Fruit fly (Drosophila melanogaster) whole organism, embryonic: ENCODE results near the gene mus302.
A peak's percentile ranks its signal among the peaks of the same experiment; 100 is the strongest.

Experiments
- B-H2 ChIP-seq: fragments of 200-800 bp; sonication (Bioruptor generic); optimal IDR thresholded peaks from 2 replicates; lab custom pipeline; 2018; ENCODE audit warnings: missing biosample characterization, mild to moderate bottlenecking, missing genetic modification characterization
- CG10147 ChIP-seq: fragments of 200-800 bp; sonication (Bioruptor generic); optimal IDR thresholded peaks from 2 replicates; lab custom pipeline; 2019; ENCODE audit warnings: missing biosample characterization, mild to moderate bottlenecking, missing genetic modification characterization, moderate library complexity
- CG10565 ChIP-seq: fragments of 200-800 bp; sonication (Bioruptor generic); optimal IDR thresholded peaks from 3 replicates; lab custom pipeline; 2016; ENCODE audit warnings: missing biosample characterization, mild to moderate bottlenecking, missing genetic modification characterization
- CG1233 ChIP-seq: fragments of 200-800 bp; sonication (Bioruptor generic); optimal IDR thresholded peaks from 4 replicates; lab custom pipeline; 2018; ENCODE audit warnings: missing biosample characterization, mild to moderate bottlenecking, missing genetic modification characterization
- CG1529 ChIP-seq: fragments of 200-800 bp; sonication (Bioruptor generic); optimal IDR thresholded peaks from 3 replicates; lab custom pipeline; 2018; ENCODE audit warnings: missing biosample characterization, missing genetic modification characterization
- CG4328 ChIP-seq: fragments of 200-800 bp; sonication (Bioruptor generic); optimal IDR thresholded peaks from 3 replicates; lab custom pipeline; 2017; ENCODE audit warnings: missing biosample characterization, missing genetic modification reagents, missing genetic modification characterization
- CG4730 ChIP-seq: fragments of 200-800 bp; sonication (Bioruptor generic); IDR thresholded peaks from 2 replicates; pipeline ENCODE4 v1.3.6; 2022; ENCODE audit warnings: missing biosample characterization, missing genetic modification characterization
- CG4854 ChIP-seq: fragments of 200-800 bp; sonication (Bioruptor generic); optimal IDR thresholded peaks from 2 replicates; lab custom pipeline; 2016; ENCODE audit warnings: missing biosample characterization, missing genetic modification characterization, inconsistent platforms
- CG6689 ChIP-seq: fragments of 200-800 bp; sonication (Bioruptor generic); IDR thresholded peaks from 2 replicates; pipeline ENCODE4 v1.3.6; 2022; ENCODE audit warnings: missing biosample characterization, missing genetic modification characterization
- CG8281 ChIP-seq: fragments of 200-800 bp; sonication (Bioruptor generic); optimal IDR thresholded peaks from 2 replicates; lab custom pipeline; 2018; ENCODE audit warnings: missing biosample characterization, mild to moderate bottlenecking, missing genetic modification characterization, moderate library complexity
- CG8944 ChIP-seq: fragments of 200-800 bp; sonication (Bioruptor generic); optimal IDR thresholded peaks from 3 replicates; lab custom pipeline; 2016; ENCODE audit warnings: missing biosample characterization, missing genetic modification characterization
- CG9609 ChIP-seq: fragments of 200-800 bp; sonication (Bioruptor generic); optimal IDR thresholded peaks from 3 replicates; lab custom pipeline; 2016; ENCODE audit warnings: missing biosample characterization, missing genetic modification characterization
- CG9797 ChIP-seq: fragments of 200-800 bp; sonication (Bioruptor generic); optimal IDR thresholded peaks from 3 replicates; lab custom pipeline; 2018; ENCODE audit warnings: missing biosample characterization, mild to moderate bottlenecking, missing genetic modification characterization
- Chrac-16 ChIP-seq: fragments of 200-800 bp; sonication (Bioruptor generic); optimal IDR thresholded peaks from 3 replicates; lab custom pipeline; 2016; ENCODE audit warnings: missing biosample characterization, missing genetic modification characterization
- D ChIP-seq, 2 experiments: fragments of 200-800 bp in 1 of 2; fragments of >200 bp in 1 of 2; sonication (Bioruptor generic) in 1 of 2; optimal IDR thresholded peaks; 2 replicates in 1 of 2; 3 replicates in 1 of 2; lab custom pipeline; 2017; ENCODE audit warnings: mild to moderate bottlenecking in 1 of 2, missing biosample characterization in 1 of 2, missing genetic modification characterization in 1 of 2, missing genetic modification reagents in 1 of 2
- Fer3 ChIP-seq: fragments of 200-800 bp; sonication (Bioruptor generic); optimal IDR thresholded peaks from 2 replicates; lab custom pipeline; 2018; ENCODE audit warnings: missing biosample characterization, mild to moderate bottlenecking, missing genetic modification characterization, moderate library complexity
- Gug ChIP-seq: fragments of 200-800 bp; sonication (Bioruptor generic); IDR thresholded peaks from 4 replicates; pipeline ENCODE4 v1.3.6; 2022; ENCODE audit warnings: missing biosample characterization, missing genetic modification characterization
- MBD-R2 ChIP-seq: fragments of 200-800 bp; sonication (Bioruptor generic); IDR thresholded peaks from 2 replicates; pipeline ENCODE4 v1.3.6; 2022; ENCODE audit warnings: missing biosample characterization, missing genetic modification characterization
- Max ChIP-seq: fragments of 200-800 bp; sonication (Bioruptor generic); optimal IDR thresholded peaks from 2 replicates; lab custom pipeline; 2016; ENCODE audit warnings: missing biosample characterization, mild to moderate bottlenecking, missing genetic modification characterization
- Nf-YB ChIP-seq: fragments of 200-800 bp; sonication (Bioruptor generic); optimal IDR thresholded peaks from 3 replicates; lab custom pipeline; 2019; ENCODE audit warnings: missing biosample characterization, mild to moderate bottlenecking, missing genetic modification characterization, moderate library complexity
- NfI ChIP-seq: fragments of 200-800 bp; sonication (Bioruptor generic); optimal IDR thresholded peaks from 3 replicates; lab custom pipeline; 2018; ENCODE audit warnings: missing biosample characterization, mild to moderate bottlenecking, missing genetic modification characterization, moderate library complexity
- Optix ChIP-seq: fragments of 200-800 bp; sonication (Bioruptor generic); IDR thresholded peaks from 3 replicates; pipeline ENCODE4 v1.3.6; 2022; ENCODE audit warnings: missing biosample characterization, missing genetic modification characterization
- amos ChIP-seq: fragments of 200-800 bp; sonication (Bioruptor generic); IDR thresholded peaks from 2 replicates; pipeline ENCODE4 v1.3.6; 2022; ENCODE audit warnings: missing biosample characterization, missing genetic modification characterization; ENCODE audit not compliant: partially characterized antibody
- ase ChIP-seq: fragments of 200-800 bp; sonication (Bioruptor generic); IDR thresholded peaks from 3 replicates; pipeline ENCODE4 v1.3.6; 2022; ENCODE audit warnings: missing biosample characterization, missing genetic modification characterization
- ash1 ChIP-seq: fragments of 200-800 bp; sonication (Bioruptor generic); optimal IDR thresholded peaks from 2 replicates; lab custom pipeline; 2018; ENCODE audit warnings: missing biosample characterization, mild to moderate bottlenecking, missing genetic modification characterization
- chinmo ChIP-seq: fragments of 200-800 bp; sonication (Bioruptor generic); IDR thresholded peaks from 4 replicates; pipeline ENCODE4 v1.3.6; 2022; ENCODE audit warnings: missing biosample characterization, missing genetic modification characterization; ENCODE audit not compliant: partially characterized antibody
- crol ChIP-seq: fragments of 200-800 bp; sonication (Bioruptor generic); IDR thresholded peaks from 2 replicates; pipeline ENCODE4 v1.3.6; 2022; ENCODE audit warnings: missing biosample characterization, missing genetic modification characterization
- danr ChIP-seq: fragments of 200-800 bp; sonication (Bioruptor generic); IDR thresholded peaks from 2 replicates; pipeline ENCODE4 v1.3.6; 2022; ENCODE audit warnings: missing biosample characterization, missing genetic modification characterization
- dmrt99B ChIP-seq: fragments of 200-800 bp; sonication (Bioruptor generic); optimal IDR thresholded peaks from 2 replicates; lab custom pipeline; 2018; ENCODE audit warnings: missing biosample characterization, mild to moderate bottlenecking, missing genetic modification characterization, moderate library complexity
- dysf ChIP-seq: fragments of 200-800 bp; sonication (Bioruptor generic); IDR thresholded peaks from 3 replicates; pipeline ENCODE4 v1.3.6; 2022; ENCODE audit warnings: missing biosample characterization, missing genetic modification characterization
- en ChIP-seq: fragments of 200-800 bp; sonication (Bioruptor generic); optimal IDR thresholded peaks from 2 replicates; lab custom pipeline; 2016; ENCODE audit warnings: missing biosample characterization, missing genetic modification characterization
- fru ChIP-seq: fragments of >200 bp; optimal IDR thresholded peaks from 2 replicates; lab custom pipeline; 2017
- gcm2 ChIP-seq: fragments of 200-800 bp; sonication (Bioruptor generic); optimal IDR thresholded peaks from 2 replicates; lab custom pipeline; 2016; ENCODE audit warnings: missing biosample characterization, missing genetic modification characterization
- gsb ChIP-seq: fragments of 200-800 bp; sonication (Bioruptor generic); IDR thresholded peaks from 2 replicates; pipeline ENCODE4 v1.3.6; 2022; ENCODE audit warnings: missing biosample characterization, missing genetic modification characterization
- h ChIP-seq: fragments of >200 bp; optimal IDR thresholded peaks from 2 replicates; lab custom pipeline; 2017
- hbn ChIP-seq: fragments of 200-800 bp; sonication (Bioruptor generic); IDR thresholded peaks from 2 replicates; pipeline ENCODE4 v1.3.6; 2022; ENCODE audit warnings: missing biosample characterization, missing genetic modification characterization; ENCODE audit not compliant: partially characterized antibody
- hth ChIP-seq: fragments of >200 bp; optimal IDR thresholded peaks from 2 replicates; lab custom pipeline; 2017; ENCODE audit warnings: inconsistent platforms
- jumu ChIP-seq: fragments of 200-800 bp; sonication (Bioruptor generic); optimal IDR thresholded peaks from 3 replicates; lab custom pipeline; 2016; ENCODE audit warnings: missing biosample characterization, missing genetic modification characterization
- kay ChIP-seq: fragments of 200-800 bp; sonication (Bioruptor generic); optimal IDR thresholded peaks from 2 replicates; lab custom pipeline; 2016; ENCODE audit warnings: missing biosample characterization, missing genetic modification characterization
- ken ChIP-seq: fragments of 200-800 bp; sonication (Bioruptor generic); IDR thresholded peaks from 3 replicates; pipeline ENCODE4 v1.3.6; 2022; ENCODE audit warnings: missing biosample characterization, missing genetic modification characterization
- lov ChIP-seq, 2 experiments: fragments of 200-800 bp in 1 of 2; fragments of >200 bp in 1 of 2; sonication (Bioruptor generic) in 1 of 2; IDR thresholded peaks in 1 of 2; optimal IDR thresholded peaks in 1 of 2; 2 replicates in 1 of 2; 3 replicates in 1 of 2; pipeline versions ENCODE4 v1.3.6 to Lab custom; 2017 to 2022; ENCODE audit warnings: missing biosample characterization in 1 of 2, missing genetic modification characterization in 1 of 2
- nau ChIP-seq: fragments of 200-800 bp; sonication (Bioruptor generic); optimal IDR thresholded peaks from 3 replicates; lab custom pipeline; 2017; ENCODE audit warnings: missing biosample characterization, mild to moderate bottlenecking, missing genetic modification characterization, missing genetic modification reagents
- nerfin-1 ChIP-seq: fragments of 200-800 bp; sonication (Bioruptor generic); optimal IDR thresholded peaks from 3 replicates; lab custom pipeline; 2019; ENCODE audit warnings: missing biosample characterization, mild to moderate bottlenecking, missing genetic modification characterization, moderate library complexity
- rib ChIP-seq: fragments of 200-800 bp; sonication (Bioruptor generic); IDR thresholded peaks from 2 replicates; pipeline ENCODE4 v1.3.6; 2022; ENCODE audit warnings: missing biosample characterization, missing genetic modification characterization
- salm ChIP-seq: fragments of 200-800 bp; sonication (Bioruptor generic); optimal IDR thresholded peaks from 2 replicates; lab custom pipeline; 2018; ENCODE audit warnings: missing biosample characterization, mild to moderate bottlenecking, missing genetic modification characterization
- sens-2 ChIP-seq: fragments of 200-800 bp; sonication (Bioruptor generic); IDR thresholded peaks from 2 replicates; pipeline ENCODE4 v1.3.6; 2022; ENCODE audit warnings: missing biosample characterization, missing genetic modification characterization
- so ChIP-seq: fragments of 200-800 bp; sonication (Bioruptor generic); IDR thresholded peaks from 3 replicates; pipeline ENCODE4 v1.3.6; 2022; ENCODE audit warnings: missing biosample characterization, missing genetic modification characterization
- sqz ChIP-seq: fragments of 200-800 bp; sonication (Bioruptor generic); optimal IDR thresholded peaks from 3 replicates; lab custom pipeline; 2018; ENCODE audit warnings: missing biosample characterization, mild to moderate bottlenecking, missing genetic modification characterization
- tgo ChIP-seq: fragments of 200-800 bp; sonication (Bioruptor generic); IDR thresholded peaks from 3 replicates; pipeline ENCODE4 v1.3.6; 2022; ENCODE audit warnings: missing biosample characterization, missing genetic modification characterization
- tll ChIP-seq, 2 experiments: fragments of 200-800 bp in 1 of 2; fragments of >200 bp in 1 of 2; sonication (Bioruptor generic) in 1 of 2; optimal IDR thresholded peaks; 2 replicates each; lab custom pipeline; 2017 to 2019; ENCODE audit warnings: missing biosample characterization in 2 of 2, missing genetic modification characterization in 2 of 2, mild to moderate bottlenecking in 1 of 2, moderate library complexity in 1 of 2
- trh ChIP-seq: fragments of 200-800 bp; sonication (Bioruptor generic); optimal IDR thresholded peaks from 2 replicates; lab custom pipeline; 2016; ENCODE audit warnings: missing biosample characterization, missing genetic modification characterization
- zen2 ChIP-seq: fragments of 200-800 bp; sonication (Bioruptor generic); IDR thresholded peaks from 3 replicates; pipeline ENCODE4 v1.3.6; 2022; ENCODE audit warnings: missing biosample characterization, missing genetic modification characterization; ENCODE audit not compliant: partially characterized antibody

Gene mus302

DNA sequence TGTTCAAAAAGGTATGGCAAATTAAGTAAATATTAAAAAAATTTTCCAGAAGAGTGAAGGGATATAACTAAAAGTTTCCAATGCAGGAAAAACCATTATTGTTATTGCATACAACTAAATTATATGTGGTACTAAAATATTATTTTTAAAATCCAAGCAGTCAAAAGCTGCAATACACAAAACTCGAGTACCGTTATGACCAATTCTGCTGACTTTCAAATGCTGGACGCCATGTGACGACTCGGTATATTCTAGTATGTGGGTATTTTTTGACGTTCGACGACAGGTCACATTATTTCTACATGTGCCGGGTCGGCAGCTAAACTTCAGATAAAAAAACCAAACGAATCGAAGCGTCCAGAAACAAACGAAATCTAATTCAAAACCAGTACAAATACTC is 28.6 kb upstream of the mus302 start (continued):
- TF ChIP-seq CG8281 (no peak), sqz (GFP tag; lab: Kevin White, UChicago) (peak; percentile 42), hbn (no peak), ash1 (no peak), dmrt99B (no peak), CG1233 (GFP tag; lab: Kevin White, UChicago) (no peak), h (no peak), Nf-YB (GFP tag; lab: Kevin White, UChicago) (no peak), D (optimal IDR thresholded peaks at IDR 0.05; lab: Kevin White, UChicago) (no peak), D (GFP tag; optimal IDR thresholded peaks at IDR 0.05; lab: Kevin White, UChicago) (no peak), tgo (no peak), crol (GFP tag; lab: Robert Waterston, UW) (no peak), CG10565 (GFP tag; lab: Kevin White, UChicago) (no peak), CG4730 (GFP tag; lab: Robert Waterston, UW) (no peak), sens-2 (GFP tag; lab: Robert Waterston, UW) (no peak), Max (GFP tag; lab: Kevin White, UChicago) (peak; percentile 74), NfI (GFP tag; lab: Kevin White, UChicago) (no peak), gsb (GFP tag; lab: Robert Waterston, UW) (no peak), jumu (peak; percentile 19), CG9609 (GFP tag; lab: Kevin White, UChicago) (peak; percentile 24), Chrac-16 (GFP tag; lab: Kevin White, UChicago) (no peak), Optix (GFP tag; lab: Robert Waterston, UW) (no peak), CG4328 (GFP tag; lab: Kevin White, UChicago) (no peak), Fer3 (peak; percentile 1), kay (peak; percentile 40), ken (GFP tag; lab: Robert Waterston, UW) (0 out of 3 replicates have a peak, but pooled peaks have one; percentile 3), fru (lab: Kevin White, UChicago) (no peak), amos (GFP tag; lab: Robert Waterston, UW) (no peak; the same call in 1 of the 2 replicates), nerfin-1 (no peak), nau (GFP tag; lab: Kevin White, UChicago) (no peak), CG6689 (GFP tag; lab: Robert Waterston, UW) (no peak), ase (GFP tag; lab: Robert Waterston, UW) (no peak), CG1529 (GFP tag; lab: Kevin White, UChicago) (no peak), so (GFP tag; lab: Robert Waterston, UW) (no peak), CG9797 (GFP tag; lab: Kevin White, UChicago) (peak; percentile 89), zen2 (no peak), MBD-R2 (GFP tag; lab: Robert Waterston, UW) (peak; percentile 90), salm (tag; lab: Kevin White, UChicago) (no peak), CG10147 (GFP tag; lab: Kevin White, UChicago) (no peak), CG4854 (GFP tag; lab: Kevin White, UChicago) (peak; percentile 7), hth (no peak), rib (GFP tag; lab: Robert Waterston, UW) (no peak), lov (optimal IDR thresholded peaks at IDR 0.05; lab: Kevin White, UChicago) (no peak), lov (GFP tag; IDR thresholded peaks at IDR 0.05; lab: Robert Waterston, UW) (no peak), danr (no peak), tll (GFP tag; optimal IDR thresholded peaks at IDR 0.05; lab: Kevin White, UChicago) (no peak), B-H2 (GFP tag; lab: Kevin White, UChicago) (no peak), trh (no peak), gcm2 (GFP tag; lab: Kevin White, UChicago) (no peak), dysf (GFP tag; lab: Robert Waterston, UW) (no peak), Gug (GFP tag; lab: Robert Waterston, UW) (no peak), chinmo (GFP tag; lab: Robert Waterston, UW) (no peak), CG8944 (no peak), en (GFP tag; lab: Kevin White, UChicago) (no peak)
